Worm (Caenorhabditis elegans) whole organism, L4 larva: ENCODE measurements around the gene hpo-19.
A peak's percentile ranks its signal among the peaks of the same experiment; 100 is the strongest.

Experiments
- D1046.2 ChIP-seq: fragments of 200-800 bp; sonication (Bioruptor generic); IDR thresholded peaks from 2 replicates; pipeline ENCODE4 v1.3.6; 2022; ENCODE audit warnings: missing genetic modification characterization, missing compliant biosample characterization
- T20F7.1 ChIP-seq: fragments of 200-800 bp; sonication (Bioruptor generic); optimal IDR thresholded peaks from 2 replicates; lab custom pipeline; 2018; ENCODE audit warnings: mild to moderate bottlenecking, missing genetic modification characterization, missing compliant biosample characterization
- Y48G9A.11 ChIP-seq: fragments of 200-800 bp; sonication (Bioruptor generic); IDR thresholded peaks from 2 replicates; pipeline ENCODE4 v1.3.6; 2022; ENCODE audit warnings: missing genetic modification reagents, missing genetic modification characterization, missing compliant biosample characterization
- aha-1 ChIP-seq: fragments of 150-350 bp; peaks from one replicate; lab custom pipeline; 2014; ENCODE audit warnings: missing biosample characterization, missing genetic modification characterization
- aly-2 ChIP-seq: sonication (generic microtip); optimal IDR thresholded peaks from 2 replicates; lab custom pipeline; 2018; ENCODE audit warnings: missing biosample characterization, missing genetic modification characterization
- ama-1 ChIP-seq: fragments of 150-350 bp; optimal IDR thresholded peaks from 2 replicates; lab custom pipeline; 2014; ENCODE audit warnings: inconsistent platforms, mixed read lengths
- daf-16 ChIP-seq, 3 experiments: sonication (generic microtip); optimal IDR thresholded peaks; 2 replicates each; lab custom pipeline; 2016 to 2017; ENCODE audit warnings: missing genetic modification characterization in 3 of 3, missing genetic modification reagents in 3 of 3, mild to moderate bottlenecking in 2 of 3, missing compliant biosample characterization in 2 of 3, missing biosample characterization in 1 of 3, moderate library complexity in 1 of 3
- dmd-6 ChIP-seq: fragments of 200-800 bp; sonication (Bioruptor generic); IDR thresholded peaks from 2 replicates; pipeline ENCODE4 v1.3.6; 2022; ENCODE audit warnings: missing genetic modification reagents, missing genetic modification characterization, missing compliant biosample characterization
- dpl-1 ChIP-seq: fragments of 150-350 bp; optimal IDR thresholded peaks from 2 replicates; lab custom pipeline; 2014; ENCODE audit warnings: missing biosample characterization, missing genetic modification reagents, missing genetic modification characterization
- dve-1 ChIP-seq: sonication (generic microtip); optimal IDR thresholded peaks from 2 replicates; lab custom pipeline; 2017; ENCODE audit warnings: antibody characterized with exemption, mild to moderate bottlenecking, missing genetic modification characterization, missing compliant biosample characterization; ENCODE audit not compliant: insufficient read depth
- hlh-11 ChIP-seq: fragments of 200-800 bp; sonication (Bioruptor generic); optimal IDR thresholded peaks from 2 replicates; lab custom pipeline; 2018; ENCODE audit warnings: mild to moderate bottlenecking, missing genetic modification characterization, missing compliant biosample characterization
- hlh-30 ChIP-seq: sonication (generic microtip); optimal IDR thresholded peaks from 2 replicates; lab custom pipeline; 2017; ENCODE audit warnings: antibody characterized with exemption, mild to moderate bottlenecking, missing genetic modification characterization, missing compliant biosample characterization; ENCODE audit not compliant: insufficient read depth
- mdl-1 ChIP-seq, 2 experiments: fragments of 150-350 bp in 1 of 2; sonication (generic microtip) in 1 of 2; optimal IDR thresholded peaks; 2 replicates each; lab custom pipeline; 2014 to 2017; ENCODE audit warnings: missing biosample characterization in 2 of 2, missing genetic modification characterization in 2 of 2
- mes-2 ChIP-seq: sonication (generic microtip); optimal IDR thresholded peaks from 2 replicates; lab custom pipeline; 2016; ENCODE audit warnings: missing genotype, mild to moderate bottlenecking, missing genetic modification characterization, missing compliant biosample characterization; ENCODE audit not compliant: poor library complexity, severe bottlenecking
- mxl-3 ChIP-seq: fragments of 200-800 bp; sonication (Bioruptor generic); optimal IDR thresholded peaks from 2 replicates; lab custom pipeline; 2018; ENCODE audit warnings: mild to moderate bottlenecking, missing genetic modification characterization, missing compliant biosample characterization
- nhr-237 ChIP-seq: sonication (generic microtip); optimal IDR thresholded peaks from 2 replicates; lab custom pipeline; 2017; ENCODE audit warnings: missing biosample characterization, missing genetic modification characterization
- nhr-28 ChIP-seq: fragments of 150-350 bp; optimal IDR thresholded peaks from 2 replicates; lab custom pipeline; 2014; ENCODE audit warnings: missing biosample characterization, missing genetic modification characterization
- nhr-41 ChIP-seq: fragments of 200-800 bp; sonication (Bioruptor generic); IDR thresholded peaks from 2 replicates; pipeline ENCODE4 v1.3.6; 2022; ENCODE audit warnings: missing genetic modification reagents, missing genetic modification characterization, missing compliant biosample characterization
- nhr-48 ChIP-seq: sonication (generic microtip); optimal IDR thresholded peaks from 2 replicates; lab custom pipeline; 2016; ENCODE audit warnings: mild to moderate bottlenecking, missing genetic modification characterization, missing compliant biosample characterization
- pha-4 ChIP-seq, 2 experiments: fragments of 150-350 bp in 1 of 2; fragments of 200-800 bp in 1 of 2; sonication (Bioruptor generic) in 1 of 2; IDR thresholded peaks in 1 of 2; optimal IDR thresholded peaks in 1 of 2; 2 replicates each; pipeline versions ENCODE4 v1.3.6 to Lab custom; 2014 to 2022; ENCODE audit warnings: missing genetic modification characterization in 2 of 2, missing genetic modification reagents in 2 of 2, missing biosample characterization in 1 of 2, missing compliant biosample characterization in 1 of 2
- php-3 ChIP-seq: fragments of 200-800 bp; sonication (Bioruptor generic); IDR thresholded peaks from 2 replicates; pipeline ENCODE4 v1.3.6; 2022; ENCODE audit warnings: missing genetic modification reagents, missing genetic modification characterization, missing compliant biosample characterization
- pqm-1 ChIP-seq: sonication (generic microtip); optimal IDR thresholded peaks from 2 replicates; lab custom pipeline; 2017; ENCODE audit warnings: missing biosample characterization, missing genetic modification characterization
- skn-1 ChIP-seq: fragments of 150-350 bp; optimal IDR thresholded peaks from 2 replicates; lab custom pipeline; 2014; ENCODE audit warnings: missing biosample characterization, missing genetic modification characterization
- spr-1 ChIP-seq: sonication (generic microtip); optimal IDR thresholded peaks from 2 replicates; lab custom pipeline; 2016; ENCODE audit warnings: mild to moderate bottlenecking, missing genetic modification characterization, missing compliant biosample characterization
- unc-130 ChIP-seq: sonication (generic microtip); optimal IDR thresholded peaks from 2 replicates; lab custom pipeline; 2016; ENCODE audit warnings: missing genetic modification reagents, missing genetic modification characterization, missing compliant biosample characterization
- unc-62 ChIP-seq, 3 experiments: fragments of 150-350 bp in 1 of 3; sonication (generic microtip); optimal IDR thresholded peaks in 2 of 3; peaks in 1 of 3; 1 replicate in 1 of 3; 2 replicates in 2 of 3; lab custom pipeline; 2014 to 2017; ENCODE audit warnings: missing biosample characterization in 3 of 3, missing genetic modification characterization in 3 of 3, missing genetic modification reagents in 3 of 3, missing genotype in 1 of 3

The hpo-19 gene

DNA sequence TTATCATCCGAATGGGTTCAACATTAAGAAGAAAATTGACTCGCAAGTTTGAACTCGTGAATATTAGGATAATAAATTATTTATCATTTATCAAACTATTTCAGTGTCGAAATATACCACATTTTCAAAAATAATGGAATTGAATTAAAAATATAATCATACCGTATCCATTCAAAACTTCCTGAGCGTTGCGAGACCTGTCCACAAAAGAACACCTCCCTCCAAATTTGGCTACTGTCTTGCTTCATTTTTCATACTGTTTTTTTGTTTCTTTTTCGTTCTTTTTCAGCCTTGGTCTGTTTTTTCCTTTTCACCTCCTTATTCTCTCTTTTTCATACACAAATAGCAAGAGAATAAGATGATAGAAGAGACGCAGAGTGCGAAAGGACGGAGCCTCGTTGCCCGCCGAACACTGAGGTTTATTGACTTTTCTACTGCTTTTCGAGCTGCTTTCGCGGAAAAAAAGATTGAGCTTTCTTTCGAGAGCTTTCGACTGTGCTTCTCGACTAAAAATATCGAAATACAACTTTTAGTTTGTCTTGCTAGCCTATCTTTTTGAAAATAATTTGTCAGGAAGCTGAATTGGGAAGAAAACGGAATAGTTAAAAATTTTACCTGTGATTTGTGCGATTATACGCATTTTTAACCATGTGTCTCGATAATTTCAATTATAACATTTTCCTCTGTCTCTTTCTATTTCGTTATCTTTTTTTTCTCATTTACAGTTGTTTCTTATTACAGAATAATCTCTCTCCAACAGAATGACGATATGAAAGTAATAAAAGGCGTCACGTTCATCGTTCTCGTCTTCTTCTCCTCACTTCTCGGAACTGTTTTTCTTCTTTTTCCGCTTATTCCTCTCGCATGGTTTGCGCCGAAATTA lies 13.9 kb downstream of the hpo-19 start, which contains the start of gene acl-8:
Gene acl-8 (plus strand): TSS at position 742 of the 883 bp plus-strand sequence.
- peak; percentile 34 for TF ChIP-seq dve-1
- TF ChIP-seq dmd-6 (GFP tag; lab: Robert Waterston, UW), result peak; percentile 69
- TF ChIP-seq skn-1 (tag; lab: Kevin White, UChicago), result no peak
- no peak for TF ChIP-seq daf-16 (GFP tag; optimal IDR thresholded peaks at IDR 0.05; lab: Kevin White, UChicago)
- peak; percentile 61 for TF ChIP-seq daf-16 (tag; optimal IDR thresholded peaks at IDR 0.05; lab: Kevin White, UChicago)
- TF ChIP-seq Y48G9A.11 (GFP tag; lab: Robert Waterston, UW), result 0 out of 2 replicates have a peak, but pooled peaks have one; percentile 16
- no peak for TF ChIP-seq spr-1 (tag; lab: Kevin White, UChicago)
- peak; percentile 23 for TF ChIP-seq aha-1 (tag; lab: Kevin White, UChicago)
- 0 out of 2 replicates have a peak, but pooled peaks have one; percentile 51 for TF ChIP-seq php-3
- peak; percentile 51 for TF ChIP-seq mxl-3
- TF ChIP-seq T20F7.1 (GFP tag; lab: Kevin White, UChicago), result peak; percentile 37
- no peak for TF ChIP-seq aly-2 (tag; lab: Kevin White, UChicago)
- no peak for TF ChIP-seq pha-4 (GFP tag; IDR thresholded peaks at IDR 0.05; lab: Robert Waterston, UW)
- peak; percentile 19 for TF ChIP-seq pha-4 (tag; optimal IDR thresholded peaks at IDR 0.05; lab: Kevin White, UChicago)
- no peak for TF ChIP-seq nhr-237 (tag; lab: Kevin White, UChicago)
- peak; percentile 73 for TF ChIP-seq nhr-28 (tag; lab: Kevin White, UChicago)
- peak in 1 of 2 experiments; percentile 84 for TF ChIP-seq unc-62 (GFP tag; optimal IDR thresholded peaks at IDR 0.05 in 1 of 2; lab: Kevin White, UChicago)
- TF ChIP-seq unc-62 (tag; optimal IDR thresholded peaks at IDR 0.05; lab: Kevin White, UChicago), result no peak
- TF ChIP-seq ama-1 (lab: Kevin White, UChicago), result no peak
- peak; percentile 84 for TF ChIP-seq pqm-1 (tag; lab: Kevin White, UChicago)
- TF ChIP-seq hlh-11 (tag; lab: Kevin White, UChicago), result peak; percentile 59

DNA sequence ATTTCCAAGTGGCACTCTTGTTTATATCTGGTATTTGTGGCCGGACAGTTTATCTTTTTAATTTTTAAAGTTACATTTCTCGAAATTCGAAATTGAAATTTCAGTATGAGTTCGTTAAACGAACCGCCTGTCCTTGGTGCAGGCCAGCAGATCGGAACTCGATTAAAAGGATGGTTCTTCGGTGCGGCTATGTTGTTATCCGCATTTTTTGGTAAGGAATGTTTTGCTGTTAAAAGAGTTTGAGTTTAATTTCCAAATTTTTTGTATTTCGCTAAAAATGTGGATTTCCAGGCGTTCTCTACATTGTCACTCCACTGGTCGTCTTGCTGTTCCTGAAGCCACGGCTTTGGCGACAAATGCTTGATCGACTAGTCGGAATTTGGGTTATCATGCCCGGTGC lies 16.7 kb downstream of the hpo-19 start, which contains the start of gene acl-9:
Gene acl-9 (plus strand): TSS at position 105 of the 400 bp plus-strand sequence.
- TF ChIP-seq D1046.2 (GFP tag; lab: Robert Waterston, UW), result no peak
- peak; percentile 57 for TF ChIP-seq Y48G9A.11 (GFP tag; lab: Robert Waterston, UW)
- peak; percentile 3 for TF ChIP-seq ama-1 (lab: Kevin White, UChicago)

DNA sequence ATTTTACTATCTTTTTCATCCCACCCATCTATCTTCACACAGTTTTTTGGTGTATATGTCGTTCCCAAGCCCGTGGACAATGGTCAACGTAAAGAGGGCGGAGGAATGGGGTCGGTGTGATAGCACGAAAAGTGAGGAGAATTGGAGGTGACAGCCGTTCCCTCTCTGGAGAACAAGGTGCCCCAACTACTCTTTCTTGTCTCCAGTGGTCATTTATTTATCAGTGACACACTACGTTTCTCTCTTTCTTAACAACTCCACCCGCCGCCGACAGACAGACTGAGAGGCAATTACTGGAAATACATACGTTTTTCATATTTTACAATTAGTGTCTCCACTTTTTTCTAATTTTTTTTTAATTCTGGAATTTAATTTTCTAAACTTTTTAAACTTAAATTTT lies 20.5 kb downstream of the hpo-19 start:
- TF ChIP-seq aha-1 (tag; lab: Kevin White, UChicago) (peak; percentile 96), skn-1 (tag; lab: Kevin White, UChicago) (no peak)

DNA sequence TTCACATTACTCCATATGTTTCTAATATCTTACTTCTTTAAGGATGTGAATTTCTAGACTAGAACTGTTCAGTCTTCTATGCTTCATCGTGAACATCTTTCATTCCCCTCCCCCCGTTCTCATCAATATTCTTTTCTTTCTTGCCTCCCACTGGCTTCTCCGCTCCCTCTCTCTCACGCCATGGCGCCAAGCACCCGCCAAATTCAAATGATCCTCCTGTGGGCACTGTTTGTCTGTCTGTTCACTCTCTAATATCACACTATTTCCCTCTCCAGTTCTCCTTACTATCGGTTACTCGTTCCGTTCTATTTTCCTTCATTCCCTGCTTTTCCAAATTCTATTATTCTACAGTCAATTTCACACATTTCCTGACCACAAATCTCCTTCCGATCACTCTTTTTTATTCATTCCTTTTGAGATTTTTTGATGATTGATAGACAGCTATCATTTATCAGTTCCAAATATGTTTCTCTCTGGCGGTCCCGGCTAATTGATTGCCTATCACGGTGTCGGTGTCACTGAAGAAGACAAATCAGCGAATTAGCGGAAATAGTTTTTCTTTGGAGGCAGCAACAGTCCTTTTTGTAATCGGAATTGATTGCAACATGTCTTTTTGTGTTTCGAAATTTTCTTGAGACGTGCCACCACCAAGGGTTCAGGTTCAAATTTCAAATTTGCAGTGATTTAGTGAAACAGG lies 22.0 kb downstream of the hpo-19 start:
- TF ChIP-seq dpl-1 (GFP tag; lab: Kevin White, UChicago), result no peak
- no peak for TF ChIP-seq unc-130 (GFP tag; lab: Kevin White, UChicago)
- TF ChIP-seq dve-1, result peak; percentile 12
- TF ChIP-seq unc-62 (GFP tag; optimal IDR thresholded peaks at IDR 0.05 in 1 of 2; lab: Kevin White, UChicago), result peak in 1 of 2 experiments; percentile 86
- no peak for TF ChIP-seq unc-62 (tag; optimal IDR thresholded peaks at IDR 0.05; lab: Kevin White, UChicago)
- TF ChIP-seq mes-2, result peak; percentile 50
- peak in 1 of 2 experiments; percentile 16 for TF ChIP-seq mdl-1 (tag; optimal IDR thresholded peaks at IDR 0.05; lab: Kevin White, UChicago)
- TF ChIP-seq T20F7.1 (GFP tag; lab: Kevin White, UChicago), result no peak
- peak; percentile 2 for TF ChIP-seq aha-1 (tag; lab: Kevin White, UChicago)

DNA sequence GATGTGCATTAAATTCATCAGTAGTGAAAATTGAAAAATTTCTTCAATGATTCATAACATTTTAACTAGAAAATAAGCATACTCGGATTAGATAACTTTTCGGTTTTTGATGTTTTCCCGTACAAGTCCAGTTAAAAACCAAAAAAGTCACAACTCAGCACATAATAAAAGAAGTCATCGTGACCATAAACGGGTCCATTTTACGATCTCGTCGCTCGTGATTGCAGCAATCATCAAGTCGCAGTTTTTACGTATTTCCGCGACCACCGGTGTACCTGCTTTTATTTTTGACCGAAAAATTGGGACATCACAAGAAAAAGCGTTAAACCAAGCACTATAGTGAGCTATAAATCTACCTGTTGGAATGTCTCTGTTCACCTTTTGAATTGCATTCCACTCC lies 24.8 kb downstream of the hpo-19 start:
- TF ChIP-seq php-3 (peak; percentile 69; the same call in 1 of the 2 replicates), dmd-6 (GFP tag; lab: Robert Waterston, UW) (peak; percentile 24; the same call in 1 of the 2 replicates), hlh-30 (tag; lab: Kevin White, UChicago) (peak; percentile 63), nhr-41 (GFP tag; lab: Robert Waterston, UW) (no peak), nhr-48 (tag; lab: Kevin White, UChicago) (no peak)
